Worm (Caenorhabditis elegans): ENCODE results near the gene T15H9.4.

- TF ChIP-seq ceh-82 (tag; optimal IDR thresholded peaks at IDR 0.05) (no peak), ceh-88 (GFP tag; IDR thresholded peaks at IDR 0.05) (no peak), nhr-12 (tag; optimal IDR thresholded peaks at IDR 0.05) (no peak), mdl-1 (tag; optimal IDR thresholded peaks at IDR 0.05) (no peak), ztf-11 (tag; optimal IDR thresholded peaks at IDR 0.05) (no peak), ztf-4 (tag; optimal IDR thresholded peaks at IDR 0.05) (no peak), lin-35 (GFP tag; optimal IDR thresholded peaks at IDR 0.05) (peak in 1 of 2 experiments; percentile 3), nhr-237 (tag; optimal IDR thresholded peaks at IDR 0.05) (no peak), ceh-8 (GFP tag; optimal IDR thresholded peaks at IDR 0.05) (no peak), ceh-63 (GFP tag; optimal IDR thresholded peaks at IDR 0.05) (no peak), skn-1 (tag; optimal IDR thresholded peaks at IDR 0.05) (no peak)
These were observed 4.5 kb upstream of the T15H9.4 start for ce11 chrII:9607137-9607536.
